Worm (Caenorhabditis elegans): ENCODE results near the gene M117.6.

Gene M117.6

DNA sequence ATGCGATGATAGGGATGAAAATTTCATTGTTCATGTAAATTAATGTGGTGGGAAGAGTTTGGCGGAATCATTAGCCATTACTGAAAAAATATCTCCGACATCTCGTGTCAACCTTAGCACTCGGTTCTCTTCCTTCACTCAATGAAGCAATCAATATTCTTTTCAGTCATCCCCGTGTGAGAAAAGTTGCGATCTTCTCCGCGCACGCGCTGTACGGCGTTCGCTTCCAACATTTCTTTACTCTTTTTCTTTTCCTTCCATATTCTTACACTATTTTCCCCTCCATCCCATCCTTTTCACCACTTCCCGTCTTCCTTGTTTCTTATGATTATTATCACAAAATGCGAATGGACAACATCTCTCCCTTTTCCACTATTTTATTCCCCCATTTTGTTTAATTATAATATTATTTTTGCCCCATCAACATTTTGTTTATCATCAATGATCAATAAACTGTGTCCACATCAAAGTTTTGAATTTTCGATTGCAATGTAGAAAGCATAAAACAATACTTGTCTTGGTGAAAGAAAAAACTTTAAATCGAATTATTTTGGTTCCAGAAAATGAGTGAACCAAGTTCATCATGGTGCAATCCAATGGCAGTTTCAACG lies 32.2 kb upstream of the M117.6 start, which contains the start of gene mob-1:
Gene mob-1 (plus strand): TSS at position 561 of the 611 bp plus-strand sequence.
- TF ChIP-seq hmbx-1 (tag; optimal IDR thresholded peaks at IDR 0.05) (no peak), B0310.2 (tag; optimal IDR thresholded peaks at IDR 0.05) (no peak), F13C5.2 (tag; optimal IDR thresholded peaks at IDR 0.05) (no peak), ets-7 (tag; optimal IDR thresholded peaks at IDR 0.05) (no peak), ceh-36 (tag; optimal IDR thresholded peaks at IDR 0.05) (no peak), hmg-4 (GFP tag; optimal IDR thresholded peaks at IDR 0.05) (no peak)

DNA sequence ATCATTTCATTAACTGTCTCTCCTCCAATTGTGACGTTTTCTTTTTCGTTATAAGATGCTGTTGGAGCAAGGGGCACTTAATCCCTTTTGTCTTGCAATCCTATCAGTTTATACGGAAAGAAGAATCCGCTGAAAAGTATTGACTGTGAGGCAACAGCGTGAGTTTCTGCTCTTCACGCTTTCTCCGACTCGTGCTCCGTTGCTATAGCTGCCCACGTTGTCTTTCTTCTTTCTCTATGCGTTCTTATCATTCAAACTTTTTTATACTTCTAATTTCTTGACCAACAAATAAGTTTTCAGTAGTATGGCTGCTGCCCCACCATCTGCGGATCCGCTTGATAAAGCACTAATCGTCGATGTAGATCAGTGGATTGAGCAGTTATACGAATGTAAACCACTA lies 30.2 kb upstream of the M117.6 start, which contains the start of gene let-92:
Gene let-92 (plus strand): TSS at position 301 of the 400 bp plus-strand sequence.
- no peak for TF ChIP-seq scrt-1 (GFP tag; IDR thresholded peaks at IDR 0.05)
- no peak for TF ChIP-seq hnd-1 (tag; optimal IDR thresholded peaks at IDR 0.05)
- TF ChIP-seq flt-1 (GFP tag; IDR thresholded peaks at IDR 0.05) = no peak
- no peak for TF ChIP-seq tra-4 (tag; optimal IDR thresholded peaks at IDR 0.05)
- TF ChIP-seq hmg-4 (GFP tag; optimal IDR thresholded peaks at IDR 0.05) = no peak
- TF ChIP-seq sea-1 (GFP tag; conservative IDR thresholded peaks at IDR 0.05) = no peak
- no peak for TF ChIP-seq aly-1 (tag; optimal IDR thresholded peaks at IDR 0.05)
- TF ChIP-seq B0310.2 (tag; optimal IDR thresholded peaks at IDR 0.05) = no peak
- no peak for TF ChIP-seq tbx-11 (GFP tag; IDR thresholded peaks at IDR 0.05)
- no peak for TF ChIP-seq tbx-37 (GFP tag; conservative IDR thresholded peaks at IDR 0.05)
- no peak for TF ChIP-seq ets-7 (tag; optimal IDR thresholded peaks at IDR 0.05)
- no peak for TF ChIP-seq ceh-13 (GFP tag; optimal IDR thresholded peaks at IDR 0.05)
- no peak for TF ChIP-seq ceh-36 (tag; optimal IDR thresholded peaks at IDR 0.05)
- no peak for TF ChIP-seq F13C5.2 (tag; optimal IDR thresholded peaks at IDR 0.05)

DNA sequence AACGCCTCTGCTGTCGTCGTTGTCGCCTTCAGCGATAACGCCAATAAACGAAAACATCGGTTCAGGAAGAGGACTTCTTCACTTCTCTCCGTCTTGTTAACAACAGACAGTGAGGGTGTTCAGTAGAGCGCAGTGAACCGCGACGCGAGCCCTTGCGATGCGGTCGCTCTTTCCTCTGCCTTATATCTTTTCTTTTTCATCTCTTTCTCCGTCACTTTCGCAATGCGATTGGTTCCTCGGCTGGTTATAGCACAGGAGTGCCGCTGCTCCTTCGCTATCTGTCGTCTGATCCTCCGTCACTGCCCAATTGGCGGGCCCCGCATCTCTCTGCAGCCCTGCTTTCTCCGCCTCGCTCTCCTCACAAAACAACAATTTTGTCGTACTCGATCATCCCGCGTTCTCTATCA lies 29.2 kb upstream of the M117.6 start:
- TF ChIP-seq tbx-11 (GFP tag; IDR thresholded peaks at IDR 0.05) = no peak
- no peak for TF ChIP-seq B0310.2 (tag; optimal IDR thresholded peaks at IDR 0.05)
- no peak for TF ChIP-seq ceh-36 (tag; optimal IDR thresholded peaks at IDR 0.05)
- no peak for TF ChIP-seq hmbx-1 (tag; optimal IDR thresholded peaks at IDR 0.05)
- TF ChIP-seq ceh-13 (GFP tag; optimal IDR thresholded peaks at IDR 0.05) = no peak
- TF ChIP-seq sea-1 (GFP tag; conservative IDR thresholded peaks at IDR 0.05) = no peak
- no peak for TF ChIP-seq hnd-1 (tag; optimal IDR thresholded peaks at IDR 0.05)
- TF ChIP-seq aly-1 (tag; optimal IDR thresholded peaks at IDR 0.05) = peak; percentile 67
- TF ChIP-seq ama-1 (optimal IDR thresholded peaks at IDR 0.05) = no peak
- TF ChIP-seq flt-1 (GFP tag; IDR thresholded peaks at IDR 0.05) = 0 out of 2 replicates have a peak, but pooled peaks have one; percentile 18
- TF ChIP-seq F13C5.2 (tag; optimal IDR thresholded peaks at IDR 0.05) = no peak
- TF ChIP-seq hmg-4 (GFP tag; optimal IDR thresholded peaks at IDR 0.05) = peak; percentile 60
- no peak for TF ChIP-seq scrt-1 (GFP tag; IDR thresholded peaks at IDR 0.05)

DNA sequence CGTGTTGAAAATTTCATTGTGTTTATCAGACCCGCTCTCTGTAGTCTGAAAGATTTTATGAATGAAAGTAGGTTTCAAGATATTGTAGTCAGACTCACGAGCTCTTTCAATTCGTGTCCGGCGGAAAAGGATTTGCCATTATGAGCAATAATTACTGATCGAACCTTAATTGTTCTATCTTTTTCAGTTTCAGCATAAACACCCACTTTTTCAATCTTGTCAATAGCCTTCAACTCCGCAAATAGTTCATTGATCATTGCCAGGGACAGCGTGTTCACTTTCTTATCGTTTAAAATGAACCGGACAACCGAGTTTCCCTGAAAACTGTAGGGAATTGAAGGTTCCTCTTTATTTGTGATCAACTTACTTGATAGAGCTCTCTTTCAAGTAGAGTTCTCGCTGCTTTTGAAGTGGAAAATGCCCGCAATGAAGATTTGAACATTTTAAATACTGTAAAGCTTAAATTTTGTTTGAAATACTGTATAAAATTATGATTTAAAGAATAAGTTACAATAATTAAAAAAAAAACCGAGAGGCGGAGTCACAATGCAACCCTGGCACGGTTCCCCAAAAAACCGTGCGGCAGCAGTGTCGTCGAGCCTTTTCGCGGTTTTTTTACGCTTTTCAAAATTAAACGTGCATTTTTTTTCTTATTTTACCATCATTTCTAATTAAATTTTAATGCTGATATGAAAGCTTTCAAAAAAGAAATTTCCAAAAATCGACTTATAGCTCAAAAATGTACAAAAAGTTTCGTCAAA lies 28.2 kb upstream of the M117.6 start, which contains the start of gene ech-2:
Gene ech-2 (minus strand): TSS at position 452 of the 761 bp plus-strand sequence.
- TF ChIP-seq pes-1 (GFP tag; IDR thresholded peaks at IDR 0.05) (no peak), ceh-36 (tag; optimal IDR thresholded peaks at IDR 0.05) (no peak), hnd-1 (tag; optimal IDR thresholded peaks at IDR 0.05) (no peak), flt-1 (GFP tag; IDR thresholded peaks at IDR 0.05) (no peak), ets-7 (tag; optimal IDR thresholded peaks at IDR 0.05) (no peak), hmg-4 (GFP tag; optimal IDR thresholded peaks at IDR 0.05) (no peak), tbx-37 (GFP tag; conservative IDR thresholded peaks at IDR 0.05) (no peak), ceh-13 (GFP tag; optimal IDR thresholded peaks at IDR 0.05) (no peak), scrt-1 (GFP tag; IDR thresholded peaks at IDR 0.05) (no peak), tbx-11 (GFP tag; IDR thresholded peaks at IDR 0.05) (no peak), sea-1 (GFP tag; conservative IDR thresholded peaks at IDR 0.05) (no peak)

DNA sequence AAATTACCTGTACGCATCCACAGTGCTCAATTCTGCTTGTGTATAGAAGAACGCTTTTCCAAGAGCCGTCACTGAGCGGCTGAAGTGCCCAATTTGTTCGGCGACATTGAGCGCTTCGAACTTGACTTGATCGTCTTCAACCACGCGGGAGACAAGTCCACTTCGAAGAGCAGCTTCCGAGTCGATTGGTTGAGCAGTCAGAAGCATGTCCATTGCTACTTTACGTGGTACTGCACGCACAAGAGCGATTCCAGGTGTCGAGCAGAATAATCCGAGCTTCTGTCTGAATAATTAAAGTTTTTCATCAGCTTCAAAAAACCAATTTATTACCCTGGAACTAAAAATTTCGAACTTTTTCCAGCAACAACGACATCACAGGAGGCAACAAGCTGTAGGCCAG lies 27.5 kb upstream of the M117.6 start:
- TF ChIP-seq flt-1 (GFP tag; IDR thresholded peaks at IDR 0.05) (no peak), hnd-1 (tag; optimal IDR thresholded peaks at IDR 0.05) (no peak), ceh-13 (GFP tag; optimal IDR thresholded peaks at IDR 0.05) (no peak), ets-7 (tag; optimal IDR thresholded peaks at IDR 0.05) (no peak), tbx-11 (GFP tag; IDR thresholded peaks at IDR 0.05) (no peak), sea-1 (GFP tag; conservative IDR thresholded peaks at IDR 0.05) (no peak), tbx-37 (GFP tag; conservative IDR thresholded peaks at IDR 0.05) (no peak), hmbx-1 (tag; optimal IDR thresholded peaks at IDR 0.05) (no peak), pes-1 (GFP tag; IDR thresholded peaks at IDR 0.05) (no peak), tra-4 (tag; optimal IDR thresholded peaks at IDR 0.05) (no peak), B0310.2 (tag; optimal IDR thresholded peaks at IDR 0.05) (no peak), hmg-4 (GFP tag; optimal IDR thresholded peaks at IDR 0.05) (no peak), F13C5.2 (tag; optimal IDR thresholded peaks at IDR 0.05) (no peak), ceh-36 (tag; optimal IDR thresholded peaks at IDR 0.05) (no peak), ama-1 (optimal IDR thresholded peaks at IDR 0.05) (no peak), scrt-1 (GFP tag; IDR thresholded peaks at IDR 0.05) (no peak), aly-1 (tag; optimal IDR thresholded peaks at IDR 0.05) (no peak)

DNA sequence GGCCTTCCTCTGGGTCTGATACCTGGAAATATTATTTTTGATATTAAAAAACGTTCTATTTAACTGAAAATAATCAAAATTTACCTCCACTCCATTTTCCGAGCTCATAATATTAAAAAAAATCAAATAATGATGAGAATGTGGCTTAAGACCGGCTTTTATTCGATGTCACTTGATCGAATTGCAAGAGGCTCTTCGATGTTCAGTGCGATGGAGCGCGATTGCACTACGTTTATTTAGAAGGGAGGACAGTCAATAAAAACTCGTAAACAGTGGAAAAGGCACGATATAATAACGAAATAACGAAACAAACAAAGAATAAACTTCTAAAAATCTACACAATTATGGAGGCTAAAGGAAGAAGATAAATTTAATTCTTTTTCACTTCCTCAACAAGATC lies 26.9 kb upstream of the M117.6 start, which contains the start of gene tag-30:
Gene tag-30 (minus strand): TSS at position 383 of the 400 bp plus-strand sequence.
- TF ChIP-seq sea-1 (GFP tag; conservative IDR thresholded peaks at IDR 0.05) (no peak), ceh-36 (tag; optimal IDR thresholded peaks at IDR 0.05) (no peak), scrt-1 (GFP tag; IDR thresholded peaks at IDR 0.05) (no peak), pes-1 (GFP tag; IDR thresholded peaks at IDR 0.05) (no peak), tbx-37 (GFP tag; conservative IDR thresholded peaks at IDR 0.05) (no peak), hmbx-1 (tag; optimal IDR thresholded peaks at IDR 0.05) (no peak), hnd-1 (tag; optimal IDR thresholded peaks at IDR 0.05) (no peak), aly-1 (tag; optimal IDR thresholded peaks at IDR 0.05) (no peak), tbx-11 (GFP tag; IDR thresholded peaks at IDR 0.05) (no peak), flt-1 (GFP tag; IDR thresholded peaks at IDR 0.05) (no peak), hmg-4 (GFP tag; optimal IDR thresholded peaks at IDR 0.05) (no peak), ama-1 (optimal IDR thresholded peaks at IDR 0.05) (no peak), tra-4 (tag; optimal IDR thresholded peaks at IDR 0.05) (no peak)

DNA sequence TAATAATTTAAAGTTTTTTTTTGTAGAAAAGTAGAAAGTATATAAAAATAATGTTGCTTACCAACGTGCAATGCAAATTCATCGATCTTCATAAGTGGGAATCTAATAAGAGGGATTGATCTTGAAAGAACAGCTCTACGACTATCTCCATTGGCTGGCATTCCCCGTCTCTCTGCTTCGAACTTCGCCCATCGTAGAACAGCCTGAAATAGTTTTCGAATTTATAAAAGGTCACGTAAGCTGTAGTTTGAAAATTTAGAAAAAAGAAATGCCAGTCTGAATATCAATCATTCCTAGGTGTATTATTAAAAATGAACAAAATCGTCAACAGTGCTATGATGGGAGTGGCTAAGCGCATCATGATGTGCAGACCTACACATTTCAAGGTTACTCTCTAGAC lies 24.0 kb upstream of the M117.6 start, which contains the start of gene F38H4.5:
Gene F38H4.5 (plus strand): TSS at position 301 of the 400 bp plus-strand sequence.
- TF ChIP-seq ets-7 (tag; optimal IDR thresholded peaks at IDR 0.05) = no peak
- no peak for TF ChIP-seq flt-1 (GFP tag; IDR thresholded peaks at IDR 0.05)
- no peak for TF ChIP-seq aly-1 (tag; optimal IDR thresholded peaks at IDR 0.05)
- TF ChIP-seq F13C5.2 (tag; optimal IDR thresholded peaks at IDR 0.05) = no peak
- TF ChIP-seq scrt-1 (GFP tag; IDR thresholded peaks at IDR 0.05) = no peak
- TF ChIP-seq tra-4 (tag; optimal IDR thresholded peaks at IDR 0.05) = no peak
- no peak for TF ChIP-seq tbx-11 (GFP tag; IDR thresholded peaks at IDR 0.05)
- TF ChIP-seq hmg-4 (GFP tag; optimal IDR thresholded peaks at IDR 0.05) = no peak
- TF ChIP-seq tbx-37 (GFP tag; conservative IDR thresholded peaks at IDR 0.05) = no peak
- TF ChIP-seq ama-1 (optimal IDR thresholded peaks at IDR 0.05) = no peak
- TF ChIP-seq hnd-1 (tag; optimal IDR thresholded peaks at IDR 0.05) = no peak
- TF ChIP-seq hmbx-1 (tag; optimal IDR thresholded peaks at IDR 0.05) = no peak
- no peak for TF ChIP-seq sea-1 (GFP tag; conservative IDR thresholded peaks at IDR 0.05)

Measured in whole organism, early embryonic.